Fruit fly (Drosophila melanogaster) whole organism, prepupa: Measurements from ENCODE around the gene PolD1.

Experiments used
- Blimp-1 ChIP-seq: fragments of 200-800 bp; sonication (Bioruptor generic); optimal IDR thresholded peaks from 3 replicates; lab custom pipeline; 2017; ENCODE audit warnings: missing biosample characterization, missing genetic modification characterization, mild to moderate bottlenecking, moderate library complexity, missing genetic modification reagents
- CG10631 ChIP-seq: fragments of 200-800 bp; sonication (Bioruptor generic); optimal IDR thresholded peaks from 2 replicates; lab custom pipeline; 2016; ENCODE audit warnings: missing biosample characterization, missing genetic modification characterization
- CG10669 ChIP-seq: fragments of 200-800 bp; sonication (Bioruptor generic); optimal IDR thresholded peaks from 3 replicates; lab custom pipeline; 2018; ENCODE audit warnings: missing biosample characterization, mild to moderate bottlenecking, missing genetic modification characterization, moderate library complexity
- CG11294 ChIP-seq: fragments of 200-800 bp; sonication (Bioruptor generic); IDR thresholded peaks from 2 replicates; pipeline ENCODE4 v1.3.6; 2022; ENCODE audit warnings: missing biosample characterization, missing genetic modification characterization
- CG11902 ChIP-seq: fragments of 200-800 bp; sonication (Bioruptor generic); optimal IDR thresholded peaks from 3 replicates; lab custom pipeline; 2016; ENCODE audit warnings: missing biosample characterization, missing genetic modification characterization
- CG15336 ChIP-seq: fragments of 200-800 bp; sonication (Bioruptor generic); IDR thresholded peaks from 2 replicates; pipeline ENCODE4 v1.3.6; 2022; ENCODE audit warnings: missing biosample characterization, missing genetic modification characterization
- CG1621 ChIP-seq: fragments of 200-800 bp; sonication (Bioruptor generic); optimal IDR thresholded peaks from 3 replicates; lab custom pipeline; 2018; ENCODE audit warnings: missing biosample characterization, mild to moderate bottlenecking, missing genetic modification characterization
- CG16779 ChIP-seq: fragments of 200-800 bp; sonication (Bioruptor generic); optimal IDR thresholded peaks from 3 replicates; lab custom pipeline; 2017; ENCODE audit warnings: missing biosample characterization, mild to moderate bottlenecking, missing genetic modification characterization
- CG3032 ChIP-seq: fragments of 200-800 bp; optimal IDR thresholded peaks from 2 replicates; lab custom pipeline; 2019; ENCODE audit warnings: missing biosample characterization, mild to moderate bottlenecking, missing genetic modification characterization, moderate library complexity
- CG32006 ChIP-seq: fragments of 200-800 bp; sonication (Bioruptor generic); optimal IDR thresholded peaks from 3 replicates; lab custom pipeline; 2017; ENCODE audit warnings: missing biosample characterization, mild to moderate bottlenecking, missing genetic modification characterization
- CG34406 ChIP-seq: fragments of 200-800 bp; sonication (Bioruptor generic); optimal IDR thresholded peaks from 3 replicates; lab custom pipeline; 2016; ENCODE audit warnings: missing biosample characterization, missing genetic modification characterization
- CG3919 ChIP-seq: fragments of 200-800 bp; sonication (Bioruptor generic); optimal IDR thresholded peaks from 3 replicates; lab custom pipeline; 2016; ENCODE audit warnings: missing biosample characterization, missing genetic modification characterization
- CG4318 ChIP-seq: fragments of 200-800 bp; sonication (Bioruptor generic); optimal IDR thresholded peaks from 3 replicates; lab custom pipeline; 2017; ENCODE audit warnings: missing biosample characterization, mild to moderate bottlenecking, missing genetic modification characterization
- CG6276 ChIP-seq: fragments of 200-800 bp; sonication (Bioruptor generic); optimal IDR thresholded peaks from 2 replicates; lab custom pipeline; 2017; ENCODE audit warnings: missing biosample characterization, mild to moderate bottlenecking, missing genetic modification characterization
- CG6792 ChIP-seq: fragments of 200-800 bp; sonication (Bioruptor generic); optimal IDR thresholded peaks from 3 replicates; lab custom pipeline; 2016; ENCODE audit warnings: missing biosample characterization, missing genetic modification characterization
- CG6808 ChIP-seq: fragments of 200-800 bp; sonication (Bioruptor generic); optimal IDR thresholded peaks from 3 replicates; lab custom pipeline; 2017; ENCODE audit warnings: missing biosample characterization, missing genetic modification characterization, mild to moderate bottlenecking, moderate library complexity, missing genetic modification reagents
- CG6854 ChIP-seq: fragments of 200-800 bp; sonication (Bioruptor generic); optimal IDR thresholded peaks from 2 replicates; lab custom pipeline; 2017; ENCODE audit warnings: missing biosample characterization, mild to moderate bottlenecking, missing genetic modification characterization
- CG7368 ChIP-seq: fragments of 200-800 bp; sonication (Bioruptor generic); optimal IDR thresholded peaks from 3 replicates; lab custom pipeline; 2016; ENCODE audit warnings: missing biosample characterization, missing genetic modification characterization
- CG8119 ChIP-seq: fragments of 200-800 bp; sonication (Bioruptor generic); IDR thresholded peaks from 3 replicates; pipeline ENCODE4 v1.3.6; 2022; ENCODE audit warnings: missing biosample characterization, missing genetic modification characterization
- CG8319 ChIP-seq: fragments of 200-800 bp; sonication (Bioruptor generic); optimal IDR thresholded peaks from 3 replicates; lab custom pipeline; 2016; ENCODE audit warnings: missing biosample characterization, missing genetic modification characterization
- CG8632 ChIP-seq: fragments of 200-800 bp; sonication (Bioruptor generic); optimal IDR thresholded peaks from 3 replicates; lab custom pipeline; 2016; ENCODE audit warnings: missing biosample characterization, missing genetic modification characterization
- CG9139 ChIP-seq: fragments of 200-800 bp; sonication (Bioruptor generic); optimal IDR thresholded peaks from 3 replicates; lab custom pipeline; 2017; ENCODE audit warnings: missing biosample characterization, mild to moderate bottlenecking, missing genetic modification characterization
- Eip78C ChIP-seq: fragments of 200-800 bp; sonication (Bioruptor generic); peaks from one replicate; lab custom pipeline; 2016; ENCODE audit warnings: missing biosample characterization, missing genetic modification characterization
- Eip93F ChIP-seq: fragments of 200-800 bp; sonication (Bioruptor generic); optimal IDR thresholded peaks from 2 replicates; lab custom pipeline; 2016; ENCODE audit warnings: missing biosample characterization, mild to moderate bottlenecking, missing genetic modification characterization
- Ets21C ChIP-seq: fragments of 200-800 bp; sonication (Bioruptor generic); optimal IDR thresholded peaks from 3 replicates; lab custom pipeline; 2016; ENCODE audit warnings: missing biosample characterization, missing genetic modification characterization
- Ets96B ChIP-seq: fragments of 200-800 bp; optimal IDR thresholded peaks from 2 replicates; lab custom pipeline; 2019; ENCODE audit warnings: missing biosample characterization, mild to moderate bottlenecking, missing genetic modification characterization, moderate library complexity
- Gug ChIP-seq: fragments of 200-800 bp; sonication (Bioruptor generic); IDR thresholded peaks from 2 replicates; pipeline ENCODE4 v1.3.6; 2022; ENCODE audit warnings: missing biosample characterization, missing genetic modification characterization
- Hr4 ChIP-seq: fragments of 200-800 bp; sonication (Bioruptor generic); optimal IDR thresholded peaks from 3 replicates; lab custom pipeline; 2016; ENCODE audit warnings: missing biosample characterization, missing genetic modification characterization
- Lpt ChIP-seq: fragments of 200-800 bp; sonication (Bioruptor generic); optimal IDR thresholded peaks from 3 replicates; lab custom pipeline; 2016; ENCODE audit warnings: missing biosample characterization, missing genetic modification characterization
- Met ChIP-seq: fragments of 200-800 bp; sonication (Bioruptor generic); optimal IDR thresholded peaks from 3 replicates; lab custom pipeline; 2016; ENCODE audit warnings: missing biosample characterization, missing genetic modification characterization
- OdsH ChIP-seq: fragments of 200-800 bp; sonication (Bioruptor generic); optimal IDR thresholded peaks from 3 replicates; lab custom pipeline; 2016; ENCODE audit warnings: missing biosample characterization, missing genetic modification characterization
- Smox ChIP-seq: fragments of 200-800 bp; sonication (Bioruptor generic); optimal IDR thresholded peaks from 3 replicates; lab custom pipeline; 2016; ENCODE audit warnings: missing biosample characterization, missing genetic modification characterization
- Sox102F ChIP-seq: fragments of 200-800 bp; sonication (Bioruptor generic); optimal IDR thresholded peaks from 2 replicates; lab custom pipeline; 2016; ENCODE audit warnings: missing biosample characterization, mild to moderate bottlenecking, missing genetic modification characterization
- achi ChIP-seq: fragments of 200-800 bp; sonication (Bioruptor generic); optimal IDR thresholded peaks from 3 replicates; lab custom pipeline; 2016; ENCODE audit warnings: missing biosample characterization, missing genetic modification characterization
- dsx ChIP-seq: fragments of 200-800 bp; optimal IDR thresholded peaks from 3 replicates; lab custom pipeline; 2019; ENCODE audit warnings: missing biosample characterization, mild to moderate bottlenecking, missing genetic modification characterization, moderate library complexity; ENCODE audit not compliant: poor library complexity, severe bottlenecking
- eg ChIP-seq: fragments of 200-800 bp; sonication (Bioruptor generic); IDR thresholded peaks from 3 replicates; pipeline ENCODE4 v1.3.6; 2022; ENCODE audit warnings: missing biosample characterization, missing genetic modification characterization
- esn ChIP-seq: fragments of 200-800 bp; sonication (Bioruptor generic); optimal IDR thresholded peaks from 2 replicates; lab custom pipeline; 2016; ENCODE audit warnings: missing biosample characterization, mild to moderate bottlenecking, missing genetic modification characterization, moderate library complexity
- fkh ChIP-seq: fragments of 200-800 bp; sonication (Bioruptor generic); optimal IDR thresholded peaks from 3 replicates; lab custom pipeline; 2017; ENCODE audit warnings: missing biosample characterization, mild to moderate bottlenecking, missing genetic modification characterization, moderate library complexity
- lz ChIP-seq: fragments of 200-800 bp; sonication (Bioruptor generic); optimal IDR thresholded peaks from 3 replicates; lab custom pipeline; 2016; ENCODE audit warnings: missing biosample characterization, missing genetic modification characterization
- net ChIP-seq: fragments of 200-800 bp; sonication (Bioruptor generic); optimal IDR thresholded peaks from 3 replicates; lab custom pipeline; 2016; ENCODE audit warnings: missing biosample characterization, missing genetic modification characterization
- pdm3 ChIP-seq: fragments of 200-800 bp; sonication (Bioruptor generic); optimal IDR thresholded peaks from 3 replicates; lab custom pipeline; 2016; ENCODE audit warnings: missing biosample characterization, missing genetic modification characterization
- salr ChIP-seq, 2 experiments: fragments of 200-800 bp; sonication (Bioruptor generic); optimal IDR thresholded peaks; 3 replicates each; lab custom pipeline; 2016 to 2018; ENCODE audit warnings: missing biosample characterization in 2 of 2, missing genetic modification characterization in 2 of 2, mild to moderate bottlenecking in 1 of 2
- spab ChIP-seq: fragments of 200-800 bp; sonication (Bioruptor generic); optimal IDR thresholded peaks from 2 replicates; lab custom pipeline; 2017; ENCODE audit warnings: missing biosample characterization, mild to moderate bottlenecking, missing genetic modification characterization, missing genetic modification reagents
- ss ChIP-seq, 2 experiments: fragments of 200-800 bp; sonication (Bioruptor generic); optimal IDR thresholded peaks; 2 replicates in 1 of 2; 3 replicates in 1 of 2; lab custom pipeline; 2017 to 2018; ENCODE audit warnings: mild to moderate bottlenecking in 2 of 2, missing biosample characterization in 2 of 2, missing genetic modification characterization in 2 of 2, moderate library complexity in 1 of 2
- svp ChIP-seq: fragments of 200-800 bp; sonication (Bioruptor generic); peaks from one replicate; lab custom pipeline; 2016; ENCODE audit warnings: missing biosample characterization, missing genetic modification characterization
- vri ChIP-seq: fragments of 200-800 bp; sonication (Bioruptor generic); optimal IDR thresholded peaks from 3 replicates; lab custom pipeline; 2016; ENCODE audit warnings: missing biosample characterization, mild to moderate bottlenecking, missing genetic modification characterization

The PolD1 gene

DNA sequence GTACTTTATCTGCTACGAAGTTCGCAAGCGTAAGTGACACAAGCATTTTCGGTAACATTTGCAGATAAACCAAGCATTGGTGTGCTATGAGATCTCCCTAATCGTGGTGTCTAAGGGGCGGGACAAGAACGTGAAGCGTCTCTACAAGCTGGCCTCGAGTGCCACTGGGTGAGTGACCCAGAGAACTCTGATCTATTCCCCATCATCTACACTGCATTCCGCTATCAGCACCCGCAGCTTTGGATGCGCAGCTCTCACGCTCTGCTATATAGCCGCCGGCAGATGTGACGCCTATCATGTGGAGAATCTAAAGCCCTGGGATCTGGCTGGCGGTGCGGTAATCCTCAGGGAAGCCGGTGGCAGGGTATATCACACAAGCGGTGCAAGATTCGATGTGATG, 8.4 kb downstream of the PolD1 start:
- TF ChIP-seq Smox (GFP tag; lab: Kevin White, UChicago) (no peak), lz (GFP tag; lab: Kevin White, UChicago) (no peak), Met (GFP tag; lab: Kevin White, UChicago) (no peak), svp (GFP tag; lab: Kevin White, UChicago) (peak; percentile 99), Sox102F (GFP tag; lab: Kevin White, UChicago) (no peak), achi (GFP tag; lab: Kevin White, UChicago) (no peak), vri (peak; percentile 21)

- no peak for TF ChIP-seq CG15336 (GFP tag; lab: Robert Waterston, UW)
- no peak for TF ChIP-seq Sox102F (GFP tag; lab: Kevin White, UChicago)
- no peak for TF ChIP-seq CG6792
- TF ChIP-seq Ets21C (GFP tag; lab: Kevin White, UChicago): no peak
- no peak for TF ChIP-seq Eip78C (GFP tag; lab: Kevin White, UChicago)
- TF ChIP-seq fkh: no peak
- TF ChIP-seq CG6854 (GFP tag; lab: Kevin White, UChicago): no peak
- TF ChIP-seq OdsH (GFP tag; lab: Kevin White, UChicago): no peak
- no peak for TF ChIP-seq CG4318 (GFP tag; lab: Kevin White, UChicago)
- TF ChIP-seq ss (GFP tag; optimal IDR thresholded peaks at IDR 0.05; lab: Kevin White, UChicago): no peak
- TF ChIP-seq CG10631 (GFP tag; lab: Kevin White, UChicago): no peak
- TF ChIP-seq Met (GFP tag; lab: Kevin White, UChicago): no peak
- TF ChIP-seq salr (GFP tag; optimal IDR thresholded peaks at IDR 0.05; lab: Kevin White, UChicago): no peak
- TF ChIP-seq esn (GFP tag; lab: Kevin White, UChicago): no peak
- no peak for TF ChIP-seq CG32006 (GFP tag; lab: Kevin White, UChicago)
- TF ChIP-seq CG3919 (GFP tag; lab: Kevin White, UChicago): no peak
- no peak for TF ChIP-seq CG9139
- TF ChIP-seq CG16779: no peak
These were observed 9.4 kb downstream of the PolD1 start, which contains the start of gene CG17028 for dm6 chr3L:15978224-15978623. Gene CG17028, plus strand, starts transcription at chr3L:15978524.

DNA sequence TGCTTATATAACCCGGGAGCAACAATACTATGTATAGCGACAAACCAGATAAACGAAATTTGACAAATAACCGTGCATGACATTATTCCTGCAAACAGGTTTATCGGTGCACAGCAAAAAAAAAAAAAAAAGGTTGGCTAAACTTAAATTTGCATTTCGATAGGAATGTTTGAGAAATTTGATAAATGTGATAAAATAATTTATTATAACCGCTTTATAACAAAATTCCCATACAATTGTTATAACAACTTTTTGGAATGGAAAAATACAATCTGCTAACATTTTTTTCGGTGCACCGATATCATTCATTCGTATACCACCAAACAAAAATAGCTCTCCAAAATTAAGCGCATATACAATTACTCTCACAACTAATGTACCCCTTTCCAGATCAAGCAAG, 10.1 kb downstream of the PolD1 start:
- TF ChIP-seq CG34406 (GFP tag; lab: Kevin White, UChicago) (peak; percentile 27), fkh (no peak), ss (GFP tag; optimal IDR thresholded peaks at IDR 0.05; lab: Kevin White, UChicago) (no peak), Blimp-1 (GFP tag; lab: Kevin White, UChicago) (no peak), eg (GFP tag; lab: Robert Waterston, UW) (peak; percentile 81), CG11902 (GFP tag; lab: Kevin White, UChicago) (peak; percentile 18), salr (GFP tag; optimal IDR thresholded peaks at IDR 0.05; lab: Kevin White, UChicago) (no peak), Sox102F (GFP tag; lab: Kevin White, UChicago) (peak; percentile 49), CG3032 (tag; lab: Kevin White, UChicago) (no peak), CG7368 (GFP tag; lab: Kevin White, UChicago) (no peak), CG15336 (GFP tag; lab: Robert Waterston, UW) (peak; percentile 53; the same call in 1 of the 2 replicates), CG6792 (peak; percentile 44), CG1621 (no peak), CG10631 (GFP tag; lab: Kevin White, UChicago) (no peak), CG8119 (GFP tag; lab: Robert Waterston, UW) (peak; percentile 54; the same call in 2 of the 3 replicates), dsx (GFP tag; lab: Kevin White, UChicago) (no peak), CG6276 (GFP tag; lab: Kevin White, UChicago) (peak; percentile 46), Lpt (GFP tag; lab: Kevin White, UChicago) (peak; percentile 24), Eip93F (no peak), spab (GFP tag; lab: Kevin White, UChicago) (no peak), pdm3 (GFP tag; lab: Kevin White, UChicago) (peak; percentile 47), Ets96B (tag; lab: Kevin White, UChicago) (no peak), CG6854 (GFP tag; lab: Kevin White, UChicago) (no peak), Eip78C (GFP tag; lab: Kevin White, UChicago) (peak; percentile 85), svp (GFP tag; lab: Kevin White, UChicago) (peak; percentile 81), CG16779 (no peak), Gug (peak; percentile 71), CG11294 (GFP tag; lab: Robert Waterston, UW) (peak; percentile 32; the same call in 1 of the 2 replicates), net (GFP tag; lab: Kevin White, UChicago) (peak; percentile 32), Hr4 (GFP tag; lab: Kevin White, UChicago) (no peak), CG8632 (peak; percentile 40), CG6808 (GFP tag; lab: Kevin White, UChicago) (no peak), CG10669 (GFP tag; lab: Kevin White, UChicago) (no peak), Smox (GFP tag; lab: Kevin White, UChicago) (peak; percentile 70), CG8319 (GFP tag; lab: Kevin White, UChicago) (no peak), CG9139 (no peak), lz (GFP tag; lab: Kevin White, UChicago) (peak; percentile 41)
